Fruit fly (Drosophila melanogaster): ENCODE data around the gene Ssb-c31a.

Ssb-c31a gene

DNA sequence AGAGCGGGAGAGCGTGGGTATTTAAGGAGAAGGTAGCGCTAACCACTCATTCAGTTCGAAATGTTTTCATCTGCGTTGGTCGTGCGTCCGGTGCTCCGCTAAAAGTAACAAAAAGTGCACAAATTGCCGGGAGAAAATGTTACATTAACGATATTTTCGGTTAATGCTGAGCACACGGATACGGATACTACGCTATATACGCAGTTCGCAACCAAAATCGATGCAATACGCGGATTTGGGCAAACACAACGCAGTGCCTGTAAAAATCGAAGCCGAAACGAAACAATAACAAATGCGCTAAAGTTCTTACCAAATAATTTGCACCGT is 48.2 kb upstream of the Ssb-c31a start, which contains the start of gene Piezo:
TSS of gene Piezo (plus strand) at position 49 of the 327 bp plus-strand sequence.
- TF ChIP-seq fd102C (GFP tag; optimal IDR thresholded peaks at IDR 0.05) (peak; percentile 56), bbx (GFP tag; IDR thresholded peaks at IDR 0.05; ENCODE audit: partially characterized antibody) (0 out of 2 replicates have a peak, but pooled peaks have one; percentile 9), tna (GFP tag; IDR thresholded peaks at IDR 0.05; ENCODE audit: partially characterized antibody) (0 out of 2 replicates have a peak, but pooled peaks have one; percentile 7), CG9727 (GFP tag; optimal IDR thresholded peaks at IDR 0.05) (peak; percentile 55), CG12744 (GFP tag; optimal IDR thresholded peaks at IDR 0.05) (no peak), HLHmδ (GFP tag; optimal IDR thresholded peaks at IDR 0.05) (peak; percentile 39), hb (GFP tag; IDR thresholded peaks at IDR 0.05; ENCODE audit: partially characterized antibody) (0 out of 3 replicates have a peak, but pooled peaks have one; percentile 32), ato (GFP tag; IDR thresholded peaks at IDR 0.05; ENCODE audit: partially characterized antibody) (peak; percentile 13; the same call in 1 of the 2 replicates), nau (GFP tag; optimal IDR thresholded peaks at IDR 0.05) (peak; percentile 51), CG5180 (GFP tag; optimal IDR thresholded peaks at IDR 0.05) (peak; percentile 4), CG10565 (GFP tag; optimal IDR thresholded peaks at IDR 0.05) (no peak), inv (GFP tag; IDR thresholded peaks at IDR 0.05; ENCODE audit: partially characterized antibody) (peak; percentile 6; the same call in 1 of the 2 replicates), sim (GFP tag; IDR thresholded peaks at IDR 0.05) (0 out of 2 replicates have a peak, but pooled peaks have one; percentile 1), sug (tag; optimal IDR thresholded peaks at IDR 0.05) (peak; percentile 24), Aef1 (GFP tag; IDR thresholded peaks at IDR 0.05) (no peak), sens (GFP tag) (no peak), amos (GFP tag; IDR thresholded peaks at IDR 0.05; ENCODE audit: partially characterized antibody) (peak; percentile 58; the same call in 1 of the 2 replicates), CG10543 (GFP tag; optimal IDR thresholded peaks at IDR 0.05) (peak; percentile 56), chinmo (GFP tag; IDR thresholded peaks at IDR 0.05; ENCODE audit: partially characterized antibody) (peak; percentile 34; the same call in 1 of the 4 replicates), vfl (GFP tag; optimal IDR thresholded peaks at IDR 0.05) (no peak), E2f2 (GFP tag; IDR thresholded peaks at IDR 0.05) (no peak), CG6791 (GFP tag; IDR thresholded peaks at IDR 0.05; ENCODE audit: partially characterized antibody) (peak; percentile 44; the same call in 1 of the 3 replicates), crol (GFP tag; IDR thresholded peaks at IDR 0.05) (peak; percentile 4; the same call in 1 of the 2 replicates), CG10209 (GFP tag; optimal IDR thresholded peaks at IDR 0.05) (peak; percentile 15), Opbp (GFP tag; IDR thresholded peaks at IDR 0.05; ENCODE audit: partially characterized antibody) (peak; percentile 53; the same call in 1 of the 3 replicates), Fer2 (tag; optimal IDR thresholded peaks at IDR 0.05) (no peak), Bgb (GFP tag; IDR thresholded peaks at IDR 0.05; ENCODE audit: partially characterized antibody) (peak; percentile 47; the same call in 1 of the 2 replicates), CG7963 (GFP tag; IDR thresholded peaks at IDR 0.05; ENCODE audit: partially characterized antibody) (0 out of 3 replicates have a peak, but pooled peaks have one; percentile 29), CG3995 (GFP tag; optimal IDR thresholded peaks at IDR 0.05) (no peak), CG42726 (GFP tag; IDR thresholded peaks at IDR 0.05; ENCODE audit: partially characterized antibody) (peak; percentile 49; the same call in 1 of the 2 replicates), Jarid2 (GFP tag; optimal IDR thresholded peaks at IDR 0.05) (peak; percentile 98)

DNA sequence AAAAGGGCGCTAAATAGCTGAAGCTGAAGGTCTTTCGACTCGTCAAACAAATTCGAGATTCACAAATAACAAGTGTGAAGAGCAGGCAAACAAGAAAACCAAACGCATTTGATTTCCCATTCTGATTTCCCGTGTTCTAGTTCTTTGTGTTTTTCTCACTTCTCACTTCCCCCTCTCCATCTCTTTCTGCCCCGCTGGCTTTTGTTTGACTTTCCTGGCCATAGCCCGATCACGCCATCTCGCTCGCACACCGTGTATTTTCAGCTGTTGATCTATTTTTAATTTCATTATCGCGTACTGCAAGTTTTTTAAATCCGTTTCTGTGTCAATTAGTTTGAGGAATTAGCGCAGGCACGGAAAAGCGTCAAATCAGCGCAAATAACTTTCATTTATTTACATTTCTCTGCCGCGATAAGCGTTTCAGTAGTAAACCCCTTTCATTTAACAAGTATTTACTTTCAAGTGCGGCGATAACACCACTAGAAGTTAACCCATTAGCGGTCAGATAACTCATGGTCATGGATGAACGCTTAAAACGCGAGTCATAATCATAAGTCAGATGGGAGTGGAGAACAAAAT is 47.5 kb upstream of the Ssb-c31a start:
- TF ChIP-seq Xrp1 (GFP tag; IDR thresholded peaks at IDR 0.05) (no peak), CG7745 (tag; optimal IDR thresholded peaks at IDR 0.05) (peak; percentile 2), fru (optimal IDR thresholded peaks at IDR 0.05) (no peak), cas (GFP tag; IDR thresholded peaks at IDR 0.05) (no peak), peb (GFP tag; IDR thresholded peaks at IDR 0.05) (no peak), ewg (GFP tag; optimal IDR thresholded peaks at IDR 0.05) (no peak), yki (optimal IDR thresholded peaks at IDR 0.05) (no peak), CG16813 (GFP tag; IDR thresholded peaks at IDR 0.05; ENCODE audit: partially characterized antibody) (no peak), CG12299 (tag; optimal IDR thresholded peaks at IDR 0.05) (no peak), BEAF-32 (GFP tag; optimal IDR thresholded peaks at IDR 0.05) (no peak), CG9797 (GFP tag; optimal IDR thresholded peaks at IDR 0.05) (no peak), Eip74EF (GFP tag; optimal IDR thresholded peaks at IDR 0.05) (peak in 1 of 2 experiments; percentile 53), amos (GFP tag; IDR thresholded peaks at IDR 0.05; ENCODE audit: partially characterized antibody) (0 out of 2 replicates have a peak, but pooled peaks have one; percentile 17), Gug (GFP tag; IDR thresholded peaks at IDR 0.05) (no peak), CG18619 (GFP tag; optimal IDR thresholded peaks at IDR 0.05) (no peak), en (GFP tag; optimal IDR thresholded peaks at IDR 0.05) (no peak), CG4404 (GFP tag; IDR thresholded peaks at IDR 0.05) (no peak), ttk (GFP tag; IDR thresholded peaks at IDR 0.05) (no peak), pum (GFP tag; optimal IDR thresholded peaks at IDR 0.05) (no peak)

All from whole organism, embryonic.